Worm (Caenorhabditis elegans): Measurements from ENCODE around the gene C49F8.1.

The C49F8.1 gene

ce11 chrX:13368283-13368682 lies 3.5 kb upstream of the C49F8.1 start:
- TF ChIP-seq ztf-11 (tag; optimal IDR thresholded peaks at IDR 0.05) (no peak), nhr-76 (tag; optimal IDR thresholded peaks at IDR 0.05) (no peak), unc-39 (tag; optimal IDR thresholded peaks at IDR 0.05) (no peak), mab-5 (tag; optimal IDR thresholded peaks at IDR 0.05) (no peak), mep-1 (tag; optimal IDR thresholded peaks at IDR 0.05) (no peak), ceh-39 (tag; optimal IDR thresholded peaks at IDR 0.05) (no peak), cnd-1 (tag; optimal IDR thresholded peaks at IDR 0.05) (no peak), nhr-28 (tag; optimal IDR thresholded peaks at IDR 0.05) (no peak), M03D4.4 (tag; optimal IDR thresholded peaks at IDR 0.05) (no peak)

- TF ChIP-seq ceh-43 (GFP tag; optimal IDR thresholded peaks at IDR 0.05) (no peak), ces-1 (GFP tag; optimal IDR thresholded peaks at IDR 0.05) (no peak), zip-8 (tag; optimal IDR thresholded peaks at IDR 0.05) (no peak), nhr-76 (tag; optimal IDR thresholded peaks at IDR 0.05) (no peak), sem-2 (GFP tag; optimal IDR thresholded peaks at IDR 0.05) (no peak), mls-2 (tag; optimal IDR thresholded peaks at IDR 0.05) (no peak), mep-1 (tag; optimal IDR thresholded peaks at IDR 0.05) (no peak), unc-62 (GFP tag; optimal IDR thresholded peaks at IDR 0.05) (no peak), unc-39 (tag; optimal IDR thresholded peaks at IDR 0.05) (no peak), ceh-39 (tag; optimal IDR thresholded peaks at IDR 0.05) (no peak), elt-1 (tag; optimal IDR thresholded peaks at IDR 0.05; ENCODE audit: borderline replicate concordance, insufficient read depth) (no peak), ham-2 (GFP tag; optimal IDR thresholded peaks at IDR 0.05) (no peak)
These were observed 2.2 kb upstream of the C49F8.1 start for ce11 chrX:13366955-13367354.

ce11 chrX:13362486-13362885 lies 2.3 kb downstream of the C49F8.1 start, which contains the start of gene C49F8.15:
C49F8.15 (minus strand) TSS chrX:13362586.
- TF ChIP-seq mab-5 (tag; optimal IDR thresholded peaks at IDR 0.05) (no peak), elt-1 (tag; optimal IDR thresholded peaks at IDR 0.05; ENCODE audit: borderline replicate concordance, insufficient read depth) (no peak), bed-3 (GFP tag; optimal IDR thresholded peaks at IDR 0.05) (no peak), ceh-43 (GFP tag; optimal IDR thresholded peaks at IDR 0.05) (no peak), blmp-1 (tag; optimal IDR thresholded peaks at IDR 0.05) (no peak), sptf-1 (tag; optimal IDR thresholded peaks at IDR 0.05) (no peak), pha-4 (tag; optimal IDR thresholded peaks at IDR 0.05) (no peak)

- no peak for TF ChIP-seq flh-1 (GFP tag; optimal IDR thresholded peaks at IDR 0.05)
- TF ChIP-seq M03D4.4 (tag; optimal IDR thresholded peaks at IDR 0.05): no peak
- TF ChIP-seq unc-120 (tag; optimal IDR thresholded peaks at IDR 0.05; ENCODE audit: poor library complexity, severe bottlenecking): no peak
- no peak for TF ChIP-seq pha-4 (tag; optimal IDR thresholded peaks at IDR 0.05)
- TF ChIP-seq elt-3 (tag; optimal IDR thresholded peaks at IDR 0.05): no peak
- no peak for TF ChIP-seq sem-2 (GFP tag; optimal IDR thresholded peaks at IDR 0.05)
- TF ChIP-seq ham-2 (GFP tag; optimal IDR thresholded peaks at IDR 0.05): no peak
- no peak for TF ChIP-seq lsy-2 (tag; optimal IDR thresholded peaks at IDR 0.05)
- no peak for TF ChIP-seq mab-5 (tag; optimal IDR thresholded peaks at IDR 0.05)
- TF ChIP-seq cnd-1 (tag; optimal IDR thresholded peaks at IDR 0.05): no peak
- TF ChIP-seq nhr-28 (tag; optimal IDR thresholded peaks at IDR 0.05): no peak
- TF ChIP-seq lin-32 (GFP tag; optimal IDR thresholded peaks at IDR 0.05): no peak
- TF ChIP-seq mep-1 (tag; optimal IDR thresholded peaks at IDR 0.05): no peak
- no peak for TF ChIP-seq ztf-11 (tag; optimal IDR thresholded peaks at IDR 0.05)
These were observed 4.2 kb downstream of the C49F8.1 start for ce11 chrX:13360632-13361031.

ce11 chrX:13359800-13360199 lies 5.0 kb downstream of the C49F8.1 start:
- no peak for TF ChIP-seq nhr-76 (tag; optimal IDR thresholded peaks at IDR 0.05)
- TF ChIP-seq nhr-2 (tag; optimal IDR thresholded peaks at IDR 0.05): peak; percentile 17

- TF ChIP-seq lsy-2 (tag; optimal IDR thresholded peaks at IDR 0.05): no peak
- TF ChIP-seq ham-2 (GFP tag; optimal IDR thresholded peaks at IDR 0.05): peak; percentile 14
- TF ChIP-seq sptf-1 (tag; optimal IDR thresholded peaks at IDR 0.05): no peak
- TF ChIP-seq blmp-1 (tag; optimal IDR thresholded peaks at IDR 0.05): peak; percentile 3
These were observed 6.2 kb downstream of the C49F8.1 start for ce11 chrX:13358573-13358972.

ce11 chrX:13357673-13358072 lies 7.1 kb downstream of the C49F8.1 start:
- TF ChIP-seq nhr-28 (tag; optimal IDR thresholded peaks at IDR 0.05) (no peak), sptf-1 (tag; optimal IDR thresholded peaks at IDR 0.05) (no peak), lsy-2 (tag; optimal IDR thresholded peaks at IDR 0.05) (no peak), mls-2 (tag; optimal IDR thresholded peaks at IDR 0.05) (no peak), mep-1 (tag; optimal IDR thresholded peaks at IDR 0.05) (no peak), ham-2 (GFP tag; optimal IDR thresholded peaks at IDR 0.05) (no peak)
